Worm (Caenorhabditis elegans) whole organism, L4/young adult: ENCODE data around the gene athp-1.

Source experiments
- W03F9.2 ChIP-seq: fragments of 150-350 bp; optimal IDR thresholded peaks from 2 replicates; lab custom pipeline; 2014; ENCODE audit warnings: missing biosample characterization, missing genetic modification characterization
- dao-5 ChIP-seq: sonication (generic microtip); optimal IDR thresholded peaks from 2 replicates; lab custom pipeline; 2016; ENCODE audit warnings: missing genotype, missing genetic modification characterization, moderate library complexity, missing compliant biosample characterization
- him-1 ChIP-seq: sonication (generic microtip); optimal IDR thresholded peaks from 2 replicates; lab custom pipeline; 2016; ENCODE audit warnings: missing genotype, missing genetic modification reagents, missing genetic modification characterization, missing compliant biosample characterization

The athp-1 gene

DNA sequence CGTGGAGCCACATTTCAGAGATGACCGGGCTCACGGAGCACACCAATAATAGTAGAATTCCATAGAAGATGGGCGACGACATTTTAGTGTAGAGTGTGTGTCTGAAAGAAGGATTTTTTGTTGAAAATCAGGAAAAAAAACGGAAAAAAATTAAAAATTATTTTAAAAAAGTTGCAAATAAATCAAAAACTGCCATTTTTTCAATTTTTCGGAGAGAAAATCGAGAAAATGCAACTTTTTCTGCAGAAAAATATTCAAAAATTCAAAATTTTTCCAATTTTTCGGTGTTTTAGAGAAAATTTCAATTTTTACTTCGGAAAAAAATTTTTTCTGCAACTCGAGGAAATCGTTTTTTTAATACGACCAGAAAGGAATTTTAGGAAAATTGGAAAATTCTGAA lies 1.5 kb upstream of the athp-1 start, which contains the start of gene C44B9.3:
C44B9.3 (minus strand) TSS at position 101 of the 400 bp plus-strand sequence.
- TF ChIP-seq dao-5, result no peak
- TF ChIP-seq him-1 (tag; lab: Kevin White, UChicago), result no peak
- TF ChIP-seq W03F9.2 (tag; lab: Kevin White, UChicago), result no peak

DNA sequence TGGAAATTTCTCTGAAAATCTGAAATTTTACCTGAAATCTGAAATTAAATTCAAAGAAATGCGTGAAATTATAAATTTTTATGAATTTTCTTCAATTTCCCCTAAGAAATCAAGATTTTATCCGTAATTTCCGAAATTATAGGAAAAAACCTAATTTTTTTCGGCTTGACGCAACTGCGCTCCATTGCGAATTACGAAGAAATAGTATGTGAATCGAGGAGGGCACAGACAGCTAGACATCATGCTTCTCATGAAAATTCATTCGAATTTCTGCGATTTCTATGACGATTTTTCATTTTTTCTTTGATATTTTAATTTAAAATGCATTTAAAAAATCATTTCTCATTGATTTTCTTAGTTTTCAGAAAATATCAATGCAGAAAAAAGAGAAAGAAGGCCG lies 430 bp downstream of the athp-1 start:
- no peak for TF ChIP-seq dao-5
- TF ChIP-seq him-1 (tag; lab: Kevin White, UChicago), result no peak
- TF ChIP-seq W03F9.2 (tag; lab: Kevin White, UChicago), result peak; percentile 50

DNA sequence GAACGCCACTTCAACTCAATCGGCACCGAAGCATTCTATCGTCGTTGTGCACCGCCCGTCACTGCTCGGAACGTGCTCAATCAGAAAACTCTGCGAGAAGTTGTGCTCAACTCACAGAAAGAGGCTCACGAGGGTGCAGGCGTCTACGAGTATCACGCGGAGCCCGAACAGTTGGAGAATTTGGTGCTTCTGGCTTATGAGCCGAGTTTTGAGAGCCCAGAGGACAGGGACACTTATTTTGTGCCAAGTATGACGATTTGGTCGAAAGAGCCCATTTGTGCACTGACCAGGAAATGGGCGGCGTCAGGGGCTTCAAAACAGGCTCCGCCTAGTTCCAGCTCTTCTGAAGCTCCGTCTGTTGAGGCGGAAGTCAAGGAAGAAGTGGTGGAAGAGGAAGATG lies 7.3 kb downstream of the athp-1 start:
- TF ChIP-seq W03F9.2 (tag; lab: Kevin White, UChicago) (no peak), dao-5 (no peak), him-1 (tag; lab: Kevin White, UChicago) (no peak)

DNA sequence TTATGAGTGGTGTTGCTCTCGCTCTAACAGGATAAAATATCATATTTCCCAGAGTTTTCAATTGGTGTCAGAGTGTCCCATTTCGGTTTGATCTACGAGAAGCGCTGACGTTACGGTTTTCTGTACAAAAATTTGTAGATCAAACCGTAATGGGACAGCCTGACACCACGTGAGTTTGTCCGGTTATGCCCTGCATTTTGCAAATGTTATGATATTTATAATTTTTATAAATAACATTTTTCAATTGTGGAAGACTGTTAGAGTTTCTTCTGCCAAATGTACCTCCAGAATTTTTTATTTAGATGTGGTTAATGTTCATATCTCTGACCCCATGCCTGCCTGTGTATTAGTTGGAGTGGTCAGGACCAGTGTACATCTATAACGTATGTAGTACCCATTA lies 12.7 kb downstream of the athp-1 start, which contains the start of gene fbxb-87:
fbxb-87 (plus strand) TSS at position 301 of the 400 bp plus-strand sequence.
- TF ChIP-seq dao-5 (no peak), W03F9.2 (tag; lab: Kevin White, UChicago) (no peak), him-1 (tag; lab: Kevin White, UChicago) (no peak)

DNA sequence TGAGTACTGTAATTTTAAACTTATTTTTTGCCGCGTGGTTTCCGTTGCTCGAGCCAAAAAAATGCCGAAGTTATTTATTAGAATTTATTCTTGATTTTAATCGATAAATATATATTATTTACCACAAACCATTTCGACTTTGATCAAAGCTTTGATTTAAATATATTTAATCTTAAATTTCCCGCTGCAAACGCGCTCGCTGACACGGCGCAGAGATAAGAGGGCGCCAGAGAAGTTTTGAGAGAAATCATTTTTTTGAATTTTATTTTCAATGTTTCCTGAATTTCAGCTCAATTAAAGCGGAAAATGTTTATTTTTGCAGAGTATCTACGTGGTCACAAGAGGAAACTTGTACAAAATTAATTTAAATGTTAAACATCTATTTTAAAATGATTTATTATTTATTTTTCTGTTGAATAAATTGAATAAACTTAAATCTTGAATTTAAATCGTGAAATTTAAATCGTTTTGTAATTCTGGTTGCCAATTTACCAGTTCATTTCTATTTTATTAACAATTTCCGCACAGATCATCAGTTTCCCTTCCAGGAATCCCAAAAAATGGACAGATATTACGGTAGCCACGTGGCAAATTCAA lies 14.3 kb downstream of the athp-1 start, which contains the start of gene com-1:
com-1 (plus strand) TSS at position 547 of the 597 bp plus-strand sequence.
- peak; percentile 38 for TF ChIP-seq W03F9.2 (tag; lab: Kevin White, UChicago)
- no peak for TF ChIP-seq dao-5
- no peak for TF ChIP-seq him-1 (tag; lab: Kevin White, UChicago)

DNA sequence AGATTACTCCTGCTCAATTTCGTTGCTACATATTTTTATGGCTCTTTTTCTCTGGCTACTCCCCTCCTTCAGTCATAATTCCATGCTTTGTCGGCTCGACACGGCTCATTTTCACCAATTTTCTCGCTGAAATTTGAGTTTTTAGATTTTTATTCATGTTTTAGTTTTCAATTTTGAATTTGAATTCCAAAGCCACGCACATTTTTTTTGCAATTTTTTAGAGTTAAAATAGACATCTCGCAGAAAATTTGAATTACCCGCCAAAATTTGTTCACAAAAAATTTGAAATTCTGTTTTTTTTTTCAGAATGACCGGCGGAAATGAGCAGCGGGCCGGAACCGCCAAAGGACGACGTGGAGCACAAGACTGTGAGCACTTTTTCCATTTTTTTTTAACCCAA lies 20.8 kb downstream of the athp-1 start, which contains the start of gene unc-119:
unc-119 (plus strand) TSS at position 301 of the 400 bp plus-strand sequence.
- no peak for TF ChIP-seq him-1 (tag; lab: Kevin White, UChicago)
- no peak for TF ChIP-seq W03F9.2 (tag; lab: Kevin White, UChicago)
- TF ChIP-seq dao-5, result no peak

DNA sequence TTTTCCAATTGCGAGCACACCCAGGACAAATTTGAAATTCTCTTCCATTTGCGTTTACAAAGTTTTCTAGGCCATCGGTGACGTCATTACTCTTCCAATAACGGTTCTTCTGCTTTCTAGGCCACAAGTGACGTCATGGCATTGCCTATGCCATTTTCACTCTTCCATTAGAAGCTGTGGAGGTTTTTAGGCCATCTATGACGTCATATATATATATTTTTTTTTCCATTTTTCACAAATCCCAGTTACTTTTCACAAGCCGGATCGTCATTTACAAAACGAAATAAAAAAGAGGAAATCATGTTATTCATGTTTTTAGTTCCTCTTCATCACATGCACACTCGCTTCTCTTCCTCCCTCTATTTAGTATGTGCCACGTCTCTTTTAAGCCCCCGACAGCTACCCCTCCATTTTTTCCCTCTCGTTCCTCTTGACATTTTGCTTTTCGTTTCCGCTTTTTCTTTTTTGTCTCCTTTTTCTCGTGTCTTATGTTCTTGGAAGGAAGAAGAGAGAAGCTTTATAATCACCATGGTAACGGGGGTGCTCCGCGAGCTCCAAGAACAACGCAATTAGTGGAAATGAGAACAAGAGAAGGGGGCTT lies 21.5 kb downstream of the athp-1 start:
- TF ChIP-seq W03F9.2 (tag; lab: Kevin White, UChicago) (no peak), him-1 (tag; lab: Kevin White, UChicago) (no peak), dao-5 (no peak)

DNA sequence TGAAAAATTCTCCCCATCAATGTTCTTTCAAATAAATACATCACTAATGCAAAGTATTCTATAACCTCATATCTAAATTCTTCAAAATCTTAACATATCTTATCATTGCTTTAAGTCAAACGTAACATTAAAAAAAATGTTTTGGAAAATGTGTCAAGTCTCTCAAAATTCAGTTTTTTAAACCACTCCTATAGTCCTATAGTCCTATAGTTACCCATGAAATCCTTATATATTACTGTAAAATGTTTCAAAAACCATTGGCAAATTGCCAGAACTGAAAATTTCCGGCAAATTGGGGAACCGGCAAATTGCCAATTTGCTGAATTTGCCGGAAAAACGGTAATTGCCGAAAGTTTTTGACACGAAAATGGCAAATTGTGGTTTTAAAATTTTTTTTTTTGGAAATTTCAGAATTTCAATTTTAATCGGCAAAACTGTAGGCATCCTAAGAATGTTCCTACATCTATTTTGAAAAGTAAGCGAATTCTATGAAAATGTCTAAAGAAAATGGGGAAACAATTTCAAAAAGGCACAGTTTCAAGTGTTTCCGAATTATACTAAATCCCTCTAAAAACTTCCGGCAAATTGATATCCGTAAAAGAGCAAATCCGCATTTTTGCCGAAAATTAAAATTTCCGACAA lies 22.9 kb downstream of the athp-1 start:
- no peak for TF ChIP-seq dao-5

DNA sequence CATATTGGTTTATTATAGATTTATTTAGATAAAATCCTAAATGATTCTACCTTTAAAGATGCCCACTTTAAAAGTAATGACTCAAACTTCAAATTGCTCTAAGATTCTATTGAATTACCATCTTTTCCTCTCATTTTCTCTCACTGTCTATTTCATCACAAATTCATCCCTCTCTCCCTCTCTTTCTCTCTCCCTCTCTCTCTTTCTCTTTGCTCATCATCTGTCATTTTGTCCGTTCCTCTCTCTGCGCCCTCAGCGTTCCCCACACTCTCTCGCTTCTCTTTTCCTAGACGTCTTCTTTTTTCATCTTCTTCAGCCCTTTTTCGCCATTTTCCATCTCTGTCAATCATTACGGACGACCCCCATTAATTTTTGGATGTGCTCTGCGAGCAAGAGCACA lies 23.5 kb downstream of the athp-1 start:
- TF ChIP-seq dao-5 (no peak), W03F9.2 (tag; lab: Kevin White, UChicago) (no peak), him-1 (tag; lab: Kevin White, UChicago) (no peak)

DNA sequence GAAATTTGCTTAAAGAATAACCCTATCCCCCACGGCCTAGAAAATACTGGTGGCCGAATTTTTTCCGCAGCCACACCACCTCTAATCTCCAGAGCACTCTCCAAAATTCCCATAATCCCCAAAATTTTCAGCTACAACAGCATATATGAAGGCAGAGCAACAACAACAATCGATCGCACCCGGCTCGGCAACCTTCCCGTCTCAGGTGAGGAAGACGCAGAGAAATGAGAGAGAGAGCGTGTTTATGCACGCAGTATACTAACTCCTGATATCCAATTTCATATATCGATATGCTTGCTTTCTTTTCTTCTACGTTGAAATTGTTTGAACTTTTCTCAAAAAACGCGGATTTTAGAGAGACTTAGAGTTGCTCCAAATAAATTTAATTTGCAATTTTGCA lies 24.8 kb downstream of the athp-1 start:
- no peak for TF ChIP-seq dao-5
- TF ChIP-seq W03F9.2 (tag; lab: Kevin White, UChicago), result no peak
- no peak for TF ChIP-seq him-1 (tag; lab: Kevin White, UChicago)

DNA sequence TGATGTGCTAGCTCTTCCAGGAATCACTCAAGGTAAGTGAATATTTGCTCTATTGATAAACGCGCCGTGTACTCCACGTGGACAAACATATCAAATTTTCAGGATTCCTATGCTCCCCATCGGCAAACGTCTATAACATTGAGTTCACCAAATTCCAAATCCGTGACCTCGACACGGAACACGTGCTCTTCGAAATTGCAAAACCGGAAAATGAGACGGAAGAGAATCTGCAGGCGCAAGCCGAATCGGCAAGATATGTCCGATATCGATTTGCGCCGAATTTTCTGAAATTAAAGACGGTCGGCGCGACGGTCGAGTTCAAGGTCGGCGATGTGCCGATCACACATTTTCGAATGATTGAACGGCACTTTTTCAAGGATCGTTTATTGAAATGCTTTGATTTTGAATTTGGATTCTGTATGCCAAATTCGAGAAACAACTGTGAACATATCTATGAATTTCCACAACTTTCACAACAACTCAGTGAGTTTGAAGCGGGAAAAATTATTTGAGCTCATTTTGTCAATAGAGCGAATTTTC lies 26.2 kb downstream of the athp-1 start:
- TF ChIP-seq him-1 (tag; lab: Kevin White, UChicago), result no peak
- no peak for TF ChIP-seq dao-5
- no peak for TF ChIP-seq W03F9.2 (tag; lab: Kevin White, UChicago)

DNA sequence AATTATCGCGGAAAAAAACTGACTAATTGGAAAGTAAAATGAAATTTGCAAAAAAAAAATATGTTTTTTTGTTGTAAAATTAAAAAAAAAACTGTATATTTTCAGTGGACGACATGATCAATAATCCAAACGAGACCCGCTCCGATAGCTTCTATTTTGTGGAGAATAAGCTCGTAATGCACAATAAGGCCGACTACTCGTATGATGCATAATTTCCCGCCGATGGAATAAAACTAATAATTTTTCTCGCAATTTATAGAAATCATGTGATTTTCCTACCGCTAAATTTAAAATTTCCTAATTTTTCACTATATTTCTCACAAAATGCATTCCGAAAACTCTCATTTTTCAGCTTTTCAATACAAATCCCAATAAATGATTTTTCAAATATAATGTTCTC lies 27.0 kb downstream of the athp-1 start:
- TF ChIP-seq him-1 (tag; lab: Kevin White, UChicago) (no peak), W03F9.2 (tag; lab: Kevin White, UChicago) (no peak), dao-5 (no peak)

DNA sequence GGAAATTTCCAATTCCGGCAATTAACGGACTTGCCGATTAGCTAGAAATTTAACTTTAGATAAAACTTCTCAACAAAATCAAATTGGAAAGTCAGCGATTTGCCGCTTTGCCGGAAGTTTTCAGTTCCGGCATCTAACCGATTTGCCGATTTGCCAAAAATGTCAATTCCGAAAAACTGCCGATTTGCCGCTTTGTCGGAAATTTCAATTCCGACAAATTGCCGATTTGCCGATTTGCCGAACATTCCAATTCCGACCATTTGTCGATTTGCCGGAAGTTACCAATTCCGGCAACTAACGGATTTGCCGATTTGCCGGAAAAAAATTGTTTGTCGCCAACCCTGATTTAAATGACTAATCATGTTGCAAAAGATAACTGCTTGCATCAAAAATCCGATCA lies 27.6 kb downstream of the athp-1 start:
- no peak for TF ChIP-seq dao-5
- TF ChIP-seq him-1 (tag; lab: Kevin White, UChicago), result no peak
- TF ChIP-seq W03F9.2 (tag; lab: Kevin White, UChicago), result no peak

DNA sequence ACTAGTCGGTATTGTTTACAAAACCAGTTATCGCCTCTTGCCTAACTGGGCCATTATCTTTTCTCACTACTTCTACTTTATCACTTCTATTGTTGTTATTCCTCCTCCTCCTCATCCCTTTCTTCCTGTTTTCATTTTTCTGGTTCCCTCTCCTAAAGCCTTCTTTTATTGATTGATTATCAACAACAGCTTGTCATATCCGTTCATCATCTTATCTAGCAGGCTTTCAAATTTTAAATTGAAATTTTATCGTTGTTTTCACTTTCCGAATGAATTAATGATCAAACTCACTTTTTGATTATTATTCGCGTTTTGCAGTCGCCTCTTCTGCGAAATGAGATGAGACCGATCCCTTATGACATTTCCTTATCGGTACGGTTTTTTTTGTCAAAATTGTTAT lies 29.6 kb downstream of the athp-1 start, which contains the start of gene cut-6:
cut-6 (plus strand) TSS at position 301 of the 400 bp plus-strand sequence.
- TF ChIP-seq W03F9.2 (tag; lab: Kevin White, UChicago) (no peak), him-1 (tag; lab: Kevin White, UChicago) (no peak), dao-5 (no peak)
